Fruit fly (Drosophila melanogaster) whole organism, embryonic: ENCODE measurements around the gene CG42716.

Experiments used
- Awh ChIP-seq: fragments of 200-800 bp; sonication (Bioruptor generic); IDR thresholded peaks from 2 replicates; pipeline ENCODE4, ENCODE4 v1.3.6; 2022; ENCODE audit warnings: missing biosample characterization, missing genetic modification characterization
- B-H1 ChIP-seq: fragments of 200-800 bp; sonication (Bioruptor generic); IDR thresholded peaks from 3 replicates; pipeline ENCODE4 v1.3.6; 2022; ENCODE audit warnings: missing biosample characterization, missing genetic modification characterization
- Bgb ChIP-seq: fragments of 200-800 bp; sonication (Bioruptor generic); IDR thresholded peaks from 2 replicates; pipeline ENCODE4 v1.3.6; 2022; ENCODE audit warnings: missing biosample characterization, missing genetic modification characterization; ENCODE audit not compliant: partially characterized antibody
- Blimp-1 ChIP-seq: fragments of 200-800 bp; sonication (Bioruptor generic); optimal IDR thresholded peaks from 3 replicates; lab custom pipeline; 2018; ENCODE audit warnings: missing biosample characterization, missing genetic modification characterization, mild to moderate bottlenecking, moderate library complexity, missing genetic modification reagents
- BtbVII ChIP-seq: fragments of 200-800 bp; sonication (Bioruptor generic); optimal IDR thresholded peaks from 3 replicates; lab custom pipeline; 2017; ENCODE audit warnings: missing biosample characterization, mild to moderate bottlenecking, missing genetic modification characterization
- CG11695 ChIP-seq: fragments of 200-800 bp; sonication (Bioruptor generic); IDR thresholded peaks from 3 replicates; pipeline ENCODE4 v1.3.6; 2022; ENCODE audit warnings: missing biosample characterization, missing genetic modification characterization
- CG12155 ChIP-seq: fragments of 200-800 bp; sonication (Bioruptor generic); optimal IDR thresholded peaks from 3 replicates; lab custom pipeline; 2016; ENCODE audit warnings: missing biosample characterization, missing genetic modification characterization
- CG12942 ChIP-seq: fragments of 200-800 bp; sonication (Bioruptor generic); optimal IDR thresholded peaks from 3 replicates; lab custom pipeline; 2016; ENCODE audit warnings: missing biosample characterization, missing genetic modification characterization
- CG13123 ChIP-seq: fragments of 200-800 bp; sonication (Bioruptor generic); optimal IDR thresholded peaks from 2 replicates; lab custom pipeline; 2016; ENCODE audit warnings: missing biosample characterization, missing genetic modification characterization
- CG14860 ChIP-seq: fragments of 200-800 bp; sonication (Bioruptor generic); IDR thresholded peaks from 3 replicates; pipeline ENCODE4 v1.3.6; 2022; ENCODE audit warnings: missing biosample characterization, missing genetic modification characterization; ENCODE audit not compliant: partially characterized antibody
- CG14965 ChIP-seq: fragments of 200-800 bp; sonication (Bioruptor generic); optimal IDR thresholded peaks from 2 replicates; lab custom pipeline; 2016; ENCODE audit warnings: missing biosample characterization, missing genetic modification characterization, borderline replicate concordance
- CG31388 ChIP-seq: fragments of 200-800 bp; sonication (Bioruptor generic); optimal IDR thresholded peaks from 2 replicates; lab custom pipeline; 2016; ENCODE audit warnings: missing biosample characterization, missing genetic modification characterization
- CG3407 ChIP-seq: fragments of 200-800 bp; sonication (Bioruptor generic); optimal IDR thresholded peaks from 2 replicates; lab custom pipeline; 2018; ENCODE audit warnings: missing biosample characterization, mild to moderate bottlenecking, missing genetic modification characterization
- CG6765 ChIP-seq: fragments of 200-800 bp; sonication (Bioruptor generic); optimal IDR thresholded peaks from 3 replicates; lab custom pipeline; 2017; ENCODE audit warnings: missing biosample characterization, mild to moderate bottlenecking, missing genetic modification characterization
- CG7839 ChIP-seq: fragments of 200-800 bp; sonication (Bioruptor generic); optimal IDR thresholded peaks from 3 replicates; lab custom pipeline; 2018; ENCODE audit warnings: missing biosample characterization, mild to moderate bottlenecking, missing genetic modification characterization, moderate library complexity
- CG8478 ChIP-seq: fragments of >200 bp; optimal IDR thresholded peaks from 2 replicates; lab custom pipeline; 2018
- CG9609 ChIP-seq: fragments of 200-800 bp; sonication (Bioruptor generic); optimal IDR thresholded peaks from 3 replicates; lab custom pipeline; 2016; ENCODE audit warnings: missing biosample characterization, missing genetic modification characterization
- CG9727 ChIP-seq: fragments of 200-800 bp; sonication (Bioruptor generic); optimal IDR thresholded peaks from 3 replicates; lab custom pipeline; 2017; ENCODE audit warnings: missing biosample characterization, mild to moderate bottlenecking, missing genetic modification characterization
- CG9797 ChIP-seq: fragments of 200-800 bp; sonication (Bioruptor generic); optimal IDR thresholded peaks from 3 replicates; lab custom pipeline; 2018; ENCODE audit warnings: missing biosample characterization, mild to moderate bottlenecking, missing genetic modification characterization
- CG9876 ChIP-seq: fragments of 200-800 bp; sonication (Bioruptor generic); optimal IDR thresholded peaks from 2 replicates; lab custom pipeline; 2016; ENCODE audit warnings: missing biosample characterization, missing genetic modification characterization
- Dek ChIP-seq: fragments of 200-800 bp; sonication (Bioruptor generic); optimal IDR thresholded peaks from 3 replicates; lab custom pipeline; 2019; ENCODE audit warnings: missing biosample characterization, mild to moderate bottlenecking, missing genetic modification characterization, moderate library complexity
- Eip74EF ChIP-seq, 2 experiments: fragments of 200-800 bp in 1 of 2; fragments of >200 bp in 1 of 2; sonication (Bioruptor generic) in 1 of 2; optimal IDR thresholded peaks; 2 replicates each; lab custom pipeline; 2017 to 2019; ENCODE audit warnings: missing biosample characterization in 2 of 2, missing genetic modification characterization in 2 of 2, mild to moderate bottlenecking in 1 of 2, moderate library complexity in 1 of 2
- HHEX ChIP-seq: fragments of 200-800 bp; sonication (Bioruptor generic); optimal IDR thresholded peaks from 3 replicates; lab custom pipeline; 2017; ENCODE audit warnings: missing biosample characterization, mild to moderate bottlenecking, missing genetic modification characterization, missing genetic modification reagents
- HmgD ChIP-seq: fragments of 200-800 bp; sonication (Bioruptor generic); optimal IDR thresholded peaks from 3 replicates; lab custom pipeline; 2016; ENCODE audit warnings: missing biosample characterization, missing genetic modification characterization
- Hr51 ChIP-seq, 2 experiments: fragments of 200-800 bp; sonication (Bioruptor generic); optimal IDR thresholded peaks; 2 replicates in 1 of 2; 3 replicates in 1 of 2; lab custom pipeline; 2016 to 2018; ENCODE audit warnings: missing biosample characterization in 2 of 2, missing genetic modification characterization in 2 of 2, mild to moderate bottlenecking in 1 of 2, moderate library complexity in 1 of 2
- Nf-YA ChIP-seq: fragments of 200-800 bp; sonication (Bioruptor generic); IDR thresholded peaks from 2 replicates; pipeline ENCODE4 v1.3.6; 2022; ENCODE audit warnings: missing biosample characterization, missing genetic modification characterization
- Optix ChIP-seq: fragments of 200-800 bp; sonication (Bioruptor generic); IDR thresholded peaks from 3 replicates; pipeline ENCODE4 v1.3.6; 2022; ENCODE audit warnings: missing biosample characterization, missing genetic modification characterization
- Rx ChIP-seq: fragments of 200-800 bp; sonication (Bioruptor generic); IDR thresholded peaks from 2 replicates; pipeline ENCODE4 v1.3.6; 2022; ENCODE audit warnings: missing biosample characterization, missing genetic modification characterization
- Side ChIP-seq: fragments of 200-800 bp; sonication (Bioruptor generic); optimal IDR thresholded peaks from 2 replicates; lab custom pipeline; 2016; ENCODE audit warnings: missing biosample characterization, missing genetic modification characterization
- Spps ChIP-seq: fragments of 200-800 bp; sonication (Bioruptor generic); optimal IDR thresholded peaks from 2 replicates; lab custom pipeline; 2018; ENCODE audit warnings: missing biosample characterization, mild to moderate bottlenecking, missing genetic modification characterization
- Stat92E ChIP-seq, 3 experiments: fragments of >200 bp in 2 of 3; fragments of 200-800 bp in 1 of 3; sonication (Bioruptor generic) in 1 of 3; optimal IDR thresholded peaks; 2 replicates each; lab custom pipeline; 2017 to 2019; ENCODE audit warnings: missing biosample characterization in 3 of 3, missing genetic modification characterization in 3 of 3, mild to moderate bottlenecking in 1 of 3, moderate library complexity in 1 of 3
- YL-1 ChIP-seq: fragments of 200-800 bp; sonication (Bioruptor generic); optimal IDR thresholded peaks from 3 replicates; lab custom pipeline; 2017; ENCODE audit warnings: missing biosample characterization, mild to moderate bottlenecking, missing genetic modification characterization
- ab ChIP-seq: fragments of 200-800 bp; sonication (Bioruptor generic); optimal IDR thresholded peaks from 2 replicates; lab custom pipeline; 2016; ENCODE audit warnings: missing biosample characterization, missing genetic modification characterization
- abd-A ChIP-seq: fragments of 200-800 bp; sonication (Bioruptor generic); optimal IDR thresholded peaks from 3 replicates; lab custom pipeline; 2019; ENCODE audit warnings: missing biosample characterization, mild to moderate bottlenecking, missing genetic modification characterization, moderate library complexity
- ara ChIP-seq: fragments of 200-800 bp; sonication (Bioruptor generic); IDR thresholded peaks from 2 replicates; pipeline ENCODE4 v1.3.6; 2022; ENCODE audit warnings: missing biosample characterization, missing genetic modification characterization
- dati ChIP-seq: fragments of 200-800 bp; sonication (Bioruptor generic); IDR thresholded peaks from 2 replicates; pipeline ENCODE4 v1.3.6; 2022; ENCODE audit warnings: missing biosample characterization, missing genetic modification characterization
- hkb ChIP-seq, 2 experiments: fragments of 200-800 bp in 1 of 2; fragments of >200 bp in 1 of 2; sonication (Bioruptor generic) in 1 of 2; IDR thresholded peaks in 1 of 2; optimal IDR thresholded peaks in 1 of 2; 2 replicates each; pipeline versions ENCODE4 v1.3.6 to Lab custom; 2017 to 2022; ENCODE audit warnings: missing biosample characterization in 1 of 2, missing genetic modification characterization in 1 of 2
- hth ChIP-seq: fragments of >200 bp; optimal IDR thresholded peaks from 2 replicates; lab custom pipeline; 2017; ENCODE audit warnings: inconsistent platforms
- odd ChIP-seq: fragments of 200-800 bp; sonication (Bioruptor generic); optimal IDR thresholded peaks from 2 replicates; lab custom pipeline; 2017; ENCODE audit warnings: missing biosample characterization, mild to moderate bottlenecking, missing genetic modification characterization
- rib ChIP-seq: fragments of 200-800 bp; sonication (Bioruptor generic); IDR thresholded peaks from 2 replicates; pipeline ENCODE4 v1.3.6; 2022; ENCODE audit warnings: missing biosample characterization, missing genetic modification characterization
- sima ChIP-seq: fragments of 200-800 bp; sonication (Bioruptor generic); optimal IDR thresholded peaks from 2 replicates; lab custom pipeline; 2016; ENCODE audit warnings: missing biosample characterization, missing genetic modification characterization
- sr ChIP-seq: fragments of 200-800 bp; sonication (Bioruptor generic); IDR thresholded peaks from 3 replicates; pipeline ENCODE4 v1.3.6; 2022; ENCODE audit warnings: missing biosample characterization, missing genetic modification characterization
- tgo ChIP-seq: fragments of 200-800 bp; sonication (Bioruptor generic); IDR thresholded peaks from 3 replicates; pipeline ENCODE4 v1.3.6; 2022; ENCODE audit warnings: missing biosample characterization, missing genetic modification characterization
- ttk ChIP-seq: fragments of 200-800 bp; sonication (Bioruptor generic); IDR thresholded peaks from 2 replicates; pipeline ENCODE4 v2.1.2; 2022; ENCODE audit warnings: missing biosample characterization, missing genetic modification characterization
- tup ChIP-seq: fragments of 200-800 bp; sonication (Bioruptor generic); optimal IDR thresholded peaks from 2 replicates; lab custom pipeline; 2016; ENCODE audit warnings: missing biosample characterization, mild to moderate bottlenecking, missing genetic modification characterization, moderate library complexity
- tx ChIP-seq: fragments of 200-800 bp; sonication (Bioruptor generic); optimal IDR thresholded peaks from 2 replicates; lab custom pipeline; 2016; ENCODE audit warnings: missing biosample characterization, missing genetic modification characterization
- vvl ChIP-seq: fragments of 200-800 bp; sonication (Bioruptor generic); IDR thresholded peaks from 2 replicates; pipeline ENCODE4 v1.3.6; 2022; ENCODE audit warnings: missing biosample characterization, missing genetic modification characterization
- wdn ChIP-seq: fragments of 200-800 bp; sonication (Bioruptor generic); IDR thresholded peaks from 2 replicates; pipeline ENCODE4 v1.3.6; 2022; ENCODE audit warnings: missing biosample characterization, missing genetic modification characterization
- z ChIP-seq: fragments of 200-800 bp; sonication (Bioruptor generic); IDR thresholded peaks from 3 replicates; pipeline ENCODE4 v1.3.6; 2022; ENCODE audit warnings: missing biosample characterization, missing genetic modification characterization
- zen2 ChIP-seq: fragments of 200-800 bp; sonication (Bioruptor generic); IDR thresholded peaks from 3 replicates; pipeline ENCODE4 v1.3.6; 2022; ENCODE audit warnings: missing biosample characterization, missing genetic modification characterization; ENCODE audit not compliant: partially characterized antibody

Gene CG42716

dm6 chr3L:16021064-16021683 is 12.4 kb upstream of the CG42716 start (continued):
- TF ChIP-seq tx (GFP tag; lab: Kevin White, UChicago) (no peak), B-H1 (GFP tag; lab: Robert Waterston, UW) (no peak), dati (GFP tag; lab: Robert Waterston, UW) (no peak), wdn (GFP tag; lab: Robert Waterston, UW) (no peak), abd-A (tag; lab: Kevin White, UChicago) (no peak), CG12942 (GFP tag; lab: Kevin White, UChicago) (peak; percentile 20), Eip74EF (GFP tag; optimal IDR thresholded peaks at IDR 0.05; lab: Kevin White, UChicago) (no peak), Rx (GFP tag; lab: Robert Waterston, UW) (peak; percentile 49; the same call in 1 of the 2 replicates), ab (no peak), CG31388 (GFP tag; lab: Kevin White, UChicago) (no peak), BtbVII (GFP tag; lab: Kevin White, UChicago) (no peak), CG8478 (lab: Kevin White, UChicago) (no peak), CG12155 (GFP tag; lab: Kevin White, UChicago) (peak; percentile 11), Optix (GFP tag; lab: Robert Waterston, UW) (no peak), ara (peak; percentile 78), sr (GFP tag; lab: Robert Waterston, UW) (no peak), vvl (GFP tag; lab: Robert Waterston, UW) (peak; percentile 72), tgo (peak; percentile 40; the same call in 2 of the 3 replicates), CG11695 (GFP tag; lab: Robert Waterston, UW) (no peak), CG9797 (GFP tag; lab: Kevin White, UChicago) (no peak), sima (GFP tag; lab: Kevin White, UChicago) (no peak), HHEX (no peak), CG9609 (peak; percentile 4), YL-1 (no peak), rib (no peak), CG7839 (tag; lab: Kevin White, UChicago) (peak; percentile 57), CG6765 (GFP tag; lab: Kevin White, UChicago) (no peak), z (GFP tag; lab: Robert Waterston, UW) (no peak), Side (GFP tag; lab: Kevin White, UChicago) (peak; percentile 46), hth (lab: Kevin White, UChicago) (no peak), Hr51 (GFP tag; optimal IDR thresholded peaks at IDR 0.05; lab: Kevin White, UChicago) (peak in 1 of 2 experiments; percentile 13), Nf-YA (GFP tag; lab: Robert Waterston, UW) (no peak), Stat92E (GFP tag; optimal IDR thresholded peaks at IDR 0.05; lab: Kevin White, UChicago) (no peak), Awh (GFP tag; lab: Robert Waterston, UW) (no peak), ttk (0 out of 2 replicates have a peak, but pooled peaks have one; percentile 16), odd (no peak), CG14965 (no peak), tup (GFP tag; lab: Kevin White, UChicago) (no peak), zen2 (GFP tag; lab: Robert Waterston, UW) (no peak), hkb (optimal IDR thresholded peaks at IDR 0.05; lab: Kevin White, UChicago) (no peak), hkb (GFP tag; IDR thresholded peaks at IDR 0.05; lab: Robert Waterston, UW) (0 out of 2 replicates have a peak, but pooled peaks have one; percentile 43), CG3407 (GFP tag; lab: Kevin White, UChicago) (peak; percentile 14), Dek (tag; lab: Kevin White, UChicago) (no peak), CG9727 (GFP tag; lab: Kevin White, UChicago) (peak; percentile 80), HmgD (GFP tag; lab: Kevin White, UChicago) (no peak), Blimp-1 (GFP tag; lab: Kevin White, UChicago) (peak; percentile 57), CG14860 (GFP tag; lab: Robert Waterston, UW) (no peak), CG9876 (GFP tag; lab: Kevin White, UChicago) (peak; percentile 3), Spps (tag; lab: Kevin White, UChicago) (peak; percentile 64), CG13123 (GFP tag; lab: Kevin White, UChicago) (no peak), Bgb (no peak)
